Worm (Caenorhabditis elegans) whole organism, mixed stage, embryonic: ENCODE results near the gene him-6.
"Not testable (repeated sequence)": the region's sequence is repeated elsewhere in the genome, so short reads cannot be mapped to it uniquely, and the experiment has no call there.

ENCODE experiments used
- elt-1 ChIP-seq: sonication (generic microtip); optimal IDR thresholded peaks from 2 replicates; lab custom pipeline; 2017; ENCODE audit warnings: missing genetic modification characterization, mild to moderate bottlenecking, missing compliant biosample characterization, antibody characterized with exemption, moderate library complexity, borderline replicate concordance; ENCODE audit not compliant: insufficient read depth
- elt-3 ChIP-seq: fragments of 150-350 bp; optimal IDR thresholded peaks from 2 replicates; lab custom pipeline; 2014; ENCODE audit warnings: missing biosample characterization, missing genetic modification characterization
- nhr-76 ChIP-seq: sonication (generic microtip); optimal IDR thresholded peaks from 2 replicates; lab custom pipeline; 2017; ENCODE audit warnings: missing biosample characterization, missing genetic modification characterization

- TF ChIP-seq elt-3; elt-1 (tag; lab: Kevin White, UChicago); nhr-76 (tag; lab: Kevin White, UChicago): not testable (repeated sequence)
Measured at ce11 chrIV:12484479-12484878, 6.1 kb upstream of the him-6 start, which contains the start of gene T04A11.4.
